Worm (Caenorhabditis elegans) whole organism, L2 larva: ENCODE results near the gene Y32G9A.2.

Experiments
- egl-27 ChIP-seq: sonication (generic microtip); optimal IDR thresholded peaks from 3 replicates; lab custom pipeline; 2017; ENCODE audit warnings: missing biosample characterization, missing genetic modification reagents, missing genetic modification characterization
- nhr-11 ChIP-seq: fragments of 150-350 bp; optimal IDR thresholded peaks from 2 replicates; lab custom pipeline; 2014; ENCODE audit warnings: missing biosample characterization, missing genetic modification characterization
- nhr-129 ChIP-seq: fragments of 150-350 bp; optimal IDR thresholded peaks from 2 replicates; lab custom pipeline; 2014; ENCODE audit warnings: missing biosample characterization, missing genetic modification characterization
- nhr-237 ChIP-seq: fragments of 150-350 bp; optimal IDR thresholded peaks from 2 replicates; lab custom pipeline; 2014; ENCODE audit warnings: missing biosample characterization, missing genetic modification characterization
- ztf-11 ChIP-seq: sonication (generic microtip); optimal IDR thresholded peaks from 2 replicates; lab custom pipeline; 2017; ENCODE audit warnings: missing biosample characterization, missing genetic modification characterization

DNA sequence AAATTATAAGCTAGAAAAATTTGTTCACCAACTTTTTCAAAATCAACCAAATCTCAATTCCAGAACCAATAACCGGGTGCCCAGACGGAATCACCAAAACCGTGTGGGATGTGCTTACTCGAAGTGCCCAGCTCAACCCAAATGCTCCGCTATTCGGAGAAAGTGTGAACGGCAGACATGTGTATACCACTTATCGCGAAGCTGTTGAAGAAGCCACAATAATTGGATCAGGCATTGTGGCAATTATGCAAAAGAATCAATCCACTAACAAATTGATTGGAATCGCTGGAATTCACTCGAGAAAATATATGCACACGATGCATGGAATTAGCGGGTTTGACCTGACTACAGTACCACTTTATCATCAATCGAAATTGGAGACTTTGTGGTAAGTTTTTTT is 51.4 kb downstream of the Y32G9A.2 start:
- TF ChIP-seq nhr-129 (tag; lab: Kevin White, UChicago) (no peak), nhr-237 (tag; lab: Kevin White, UChicago) (no peak), egl-27 (tag; lab: Kevin White, UChicago) (no peak), nhr-11 (tag; lab: Kevin White, UChicago) (no peak), ztf-11 (tag; lab: Kevin White, UChicago) (no peak)
